Worm (Caenorhabditis elegans): ENCODE results near the gene ttr-12.
A peak's percentile ranks its signal among the peaks of the same experiment; 100 is the strongest.

The ttr-12 gene

DNA sequence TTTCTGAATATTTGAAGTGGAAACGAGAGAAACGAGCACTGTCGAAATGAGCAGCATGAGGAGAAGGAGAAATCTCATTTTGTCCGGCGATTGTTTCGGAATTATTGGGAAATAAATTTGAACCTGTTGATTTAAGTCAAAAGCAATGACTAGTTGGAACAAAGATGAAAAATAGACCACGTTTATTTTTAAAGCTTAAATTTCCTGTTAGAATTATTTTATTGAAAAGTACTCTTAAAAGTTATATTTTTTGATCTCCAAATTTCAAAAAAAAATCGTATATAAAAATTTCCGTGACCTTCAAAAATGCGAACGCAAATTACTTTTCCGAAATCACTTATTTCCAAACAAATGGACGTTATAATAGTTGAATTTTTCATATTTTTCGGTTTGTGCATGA lies 12.9 kb downstream of the ttr-12 start, which contains the start of gene F26F2.11:
Gene F26F2.11, minus strand, starts transcription at position 101 of the 400 bp plus-strand sequence.
- TF ChIP-seq ceh-45 (GFP tag; IDR thresholded peaks at IDR 0.05): no peak
- no peak for TF ChIP-seq tbx-7 (tag; optimal IDR thresholded peaks at IDR 0.05)
- no peak for TF ChIP-seq sdc-2 (tag; optimal IDR thresholded peaks at IDR 0.05)
- TF ChIP-seq unc-55 (GFP tag; optimal IDR thresholded peaks at IDR 0.05): no peak
- no peak for TF ChIP-seq madf-2 (tag; optimal IDR thresholded peaks at IDR 0.05)
- no peak for TF ChIP-seq npax-4 (tag; optimal IDR thresholded peaks at IDR 0.05)
- TF ChIP-seq ztf-16 (tag; optimal IDR thresholded peaks at IDR 0.05): no peak
- TF ChIP-seq ceh-24 (tag; optimal IDR thresholded peaks at IDR 0.05): no peak
- no peak for TF ChIP-seq syd-9 (tag; optimal IDR thresholded peaks at IDR 0.05)
- TF ChIP-seq ceh-34 (tag; optimal IDR thresholded peaks at IDR 0.05): no peak
- TF ChIP-seq fkh-6 (tag; optimal IDR thresholded peaks at IDR 0.05): no peak
- TF ChIP-seq ref-2 (tag; optimal IDR thresholded peaks at IDR 0.05): no peak
- TF ChIP-seq Y22D7AL.16 (tag; optimal IDR thresholded peaks at IDR 0.05): no peak
- no peak for TF ChIP-seq hlh-6 (tag; optimal IDR thresholded peaks at IDR 0.05)
- TF ChIP-seq ahr-1 (tag; optimal IDR thresholded peaks at IDR 0.05): no peak

DNA sequence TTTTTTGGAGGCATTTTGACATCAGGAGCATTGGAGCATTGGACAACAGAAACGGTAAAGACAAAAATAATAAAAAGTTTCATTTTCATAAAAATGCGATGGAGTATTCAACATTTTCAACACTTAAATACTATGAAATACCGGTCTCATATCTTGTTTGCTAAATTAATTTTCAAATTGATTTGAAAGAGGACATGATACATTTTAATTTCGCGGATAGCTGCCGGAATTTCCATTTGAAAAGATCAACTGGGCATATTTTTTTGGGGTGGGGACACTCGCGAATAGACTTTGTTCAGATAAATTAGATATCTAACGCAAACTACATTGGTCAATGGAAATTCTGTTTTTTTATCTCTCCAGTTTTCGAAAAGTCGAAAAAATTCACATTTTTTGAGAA lies 13.8 kb downstream of the ttr-12 start, which contains the start of gene F26F2.10:
Gene F26F2.10, minus strand, starts transcription at position 101 of the 400 bp plus-strand sequence.
- TF ChIP-seq hlh-8 (tag; optimal IDR thresholded peaks at IDR 0.05) (no peak), K02D7.2 (tag; optimal IDR thresholded peaks at IDR 0.05) (no peak), pax-1 (tag; optimal IDR thresholded peaks at IDR 0.05) (no peak), ceh-30 (tag; optimal IDR thresholded peaks at IDR 0.05) (no peak), nfya-1 (tag; optimal IDR thresholded peaks at IDR 0.05) (no peak), pros-1 (tag; optimal IDR thresholded peaks at IDR 0.05) (no peak), ahr-1 (tag; optimal IDR thresholded peaks at IDR 0.05) (no peak), ceh-48 (tag; optimal IDR thresholded peaks at IDR 0.05) (no peak), ceh-34 (tag; optimal IDR thresholded peaks at IDR 0.05) (no peak), fkh-6 (tag; optimal IDR thresholded peaks at IDR 0.05) (no peak), ets-4 (tag; optimal IDR thresholded peaks at IDR 0.05) (no peak), unc-86 (tag; optimal IDR thresholded peaks at IDR 0.05) (no peak)

ce11 chrV:20580511-20581040 lies 28.0 kb downstream of the ttr-12 start, which contains the start of gene F26F2.7:
TSS of gene F26F2.7 (plus strand) at chrV:20580990.
- TF ChIP-seq lin-11 (tag; optimal IDR thresholded peaks at IDR 0.05): peak; percentile 31
- peak; percentile 52 for TF ChIP-seq unc-42 (tag; optimal IDR thresholded peaks at IDR 0.05)
- peak; percentile 55 for TF ChIP-seq elt-2 (tag; optimal IDR thresholded peaks at IDR 0.05)
- no peak for TF ChIP-seq nhr-232 (tag; optimal IDR thresholded peaks at IDR 0.05)
- TF ChIP-seq odd-2 (tag; optimal IDR thresholded peaks at IDR 0.05): no peak
- peak; percentile 31 for TF ChIP-seq ceh-31 (tag; optimal IDR thresholded peaks at IDR 0.05)
- TF ChIP-seq ceh-6 (GFP tag; optimal IDR thresholded peaks at IDR 0.05): no peak
- peak; percentile 60 for TF ChIP-seq ceh-14 (tag; optimal IDR thresholded peaks at IDR 0.05)
- TF ChIP-seq gmeb-2 (tag; optimal IDR thresholded peaks at IDR 0.05): peak; percentile 20
- peak; percentile 64 for TF ChIP-seq pha-2 (tag; optimal IDR thresholded peaks at IDR 0.05)
- TF ChIP-seq ceh-48 (tag; optimal IDR thresholded peaks at IDR 0.05): peak; percentile 34
- TF ChIP-seq pag-3 (tag; optimal IDR thresholded peaks at IDR 0.05; ENCODE audit: borderline replicate concordance): no peak
- TF ChIP-seq rnt-1 (tag; optimal IDR thresholded peaks at IDR 0.05): no peak
- TF ChIP-seq ttx-3 (tag; optimal IDR thresholded peaks at IDR 0.05): peak; percentile 38
- TF ChIP-seq unc-3 (GFP tag; conservative IDR thresholded peaks at IDR 0.05): no peak
- TF ChIP-seq unc-3 (tag; optimal IDR thresholded peaks at IDR 0.05): peak; percentile 41
- TF ChIP-seq ceh-30 (tag; optimal IDR thresholded peaks at IDR 0.05): peak; percentile 34
- TF ChIP-seq hlh-6 (tag; optimal IDR thresholded peaks at IDR 0.05): no peak
- TF ChIP-seq fkh-6 (tag; optimal IDR thresholded peaks at IDR 0.05): no peak
- TF ChIP-seq hlh-8 (tag; optimal IDR thresholded peaks at IDR 0.05): no peak
- peak; percentile 51 for TF ChIP-seq unc-86 (tag; optimal IDR thresholded peaks at IDR 0.05)
- TF ChIP-seq fkh-10 (GFP tag; optimal IDR thresholded peaks at IDR 0.05): no peak
- TF ChIP-seq nfya-1 (tag; optimal IDR thresholded peaks at IDR 0.05): peak; percentile 36
- peak; percentile 76 for TF ChIP-seq hlh-30 (tag; optimal IDR thresholded peaks at IDR 0.05; ENCODE audit: insufficient read depth)

All from whole organism, late embryonic.